Fruit fly (Drosophila melanogaster) whole organism, embryonic: ENCODE data around the gene CG1638.

Source experiments
- Atf3 ChIP-seq: fragments of 200-800 bp; sonication (Bioruptor generic); optimal IDR thresholded peaks from 3 replicates; lab custom pipeline; 2016; ENCODE audit warnings: missing biosample characterization, missing genetic modification characterization
- Bgb ChIP-seq: fragments of 200-800 bp; sonication (Bioruptor generic); IDR thresholded peaks from 2 replicates; pipeline ENCODE4 v1.3.6; 2022; ENCODE audit warnings: missing biosample characterization, missing genetic modification characterization; ENCODE audit not compliant: partially characterized antibody
- CG10147 ChIP-seq: fragments of 200-800 bp; sonication (Bioruptor generic); optimal IDR thresholded peaks from 2 replicates; lab custom pipeline; 2019; ENCODE audit warnings: missing biosample characterization, mild to moderate bottlenecking, missing genetic modification characterization, moderate library complexity
- CG10366 ChIP-seq: fragments of 200-800 bp; sonication (Bioruptor generic); IDR thresholded peaks from 2 replicates; pipeline ENCODE4 v1.3.6; 2022; ENCODE audit warnings: missing biosample characterization, missing genetic modification characterization
- CG10565 ChIP-seq: fragments of 200-800 bp; sonication (Bioruptor generic); optimal IDR thresholded peaks from 3 replicates; lab custom pipeline; 2016; ENCODE audit warnings: missing biosample characterization, mild to moderate bottlenecking, missing genetic modification characterization
- CG11093 ChIP-seq: fragments of 200-800 bp; sonication (Bioruptor generic); IDR thresholded peaks from 3 replicates; pipeline ENCODE4 v1.3.6; 2022; ENCODE audit warnings: missing biosample characterization, missing genetic modification characterization
- CG12071 ChIP-seq: fragments of 200-800 bp; sonication (Bioruptor generic); optimal IDR thresholded peaks from 3 replicates; lab custom pipeline; 2018; ENCODE audit warnings: missing biosample characterization, mild to moderate bottlenecking, missing genetic modification characterization
- CG12942 ChIP-seq: fragments of 200-800 bp; sonication (Bioruptor generic); optimal IDR thresholded peaks from 3 replicates; lab custom pipeline; 2016; ENCODE audit warnings: missing biosample characterization, missing genetic modification characterization
- CG14050 ChIP-seq: fragments of 200-800 bp; sonication (Bioruptor generic); IDR thresholded peaks from 3 replicates; pipeline ENCODE4 v1.3.6; 2022; ENCODE audit warnings: missing biosample characterization, missing genetic modification characterization
- CG17361 ChIP-seq: fragments of 200-800 bp; sonication (Bioruptor generic); IDR thresholded peaks from 3 replicates; pipeline ENCODE4 v1.3.6; 2022; ENCODE audit warnings: missing biosample characterization, missing genetic modification characterization
- CG2129 ChIP-seq: fragments of 200-800 bp; sonication (Bioruptor generic); IDR thresholded peaks from 2 replicates; pipeline ENCODE4 v1.3.6; 2022; ENCODE audit warnings: missing biosample characterization, missing genetic modification characterization; ENCODE audit not compliant: partially characterized antibody
- CG30403 ChIP-seq: fragments of 200-800 bp; sonication (Bioruptor generic); optimal IDR thresholded peaks from 3 replicates; lab custom pipeline; 2016; ENCODE audit warnings: missing biosample characterization, missing genetic modification characterization
- CG30431 ChIP-seq: fragments of 200-800 bp; sonication (Bioruptor generic); optimal IDR thresholded peaks from 2 replicates; lab custom pipeline; 2017; ENCODE audit warnings: missing biosample characterization, missing genetic modification characterization
- CG31441 ChIP-seq: fragments of 200-800 bp; sonication (Bioruptor generic); IDR thresholded peaks from 2 replicates; pipeline ENCODE4 v1.3.6; 2022; ENCODE audit warnings: missing biosample characterization, missing genetic modification characterization
- CG33557 ChIP-seq: fragments of 200-800 bp; sonication (Bioruptor generic); optimal IDR thresholded peaks from 2 replicates; lab custom pipeline; 2019; ENCODE audit warnings: missing biosample characterization, mild to moderate bottlenecking, missing genetic modification characterization, moderate library complexity
- CG3847 ChIP-seq: fragments of 200-800 bp; sonication (Bioruptor generic); IDR thresholded peaks from 2 replicates; pipeline ENCODE4 v1.3.6; 2022; ENCODE audit warnings: missing biosample characterization, missing genetic modification characterization
- CG4617 ChIP-seq: fragments of 200-800 bp; sonication (Bioruptor generic); optimal IDR thresholded peaks from 3 replicates; lab custom pipeline; 2016; ENCODE audit warnings: missing biosample characterization, missing genetic modification characterization, borderline replicate concordance
- CG5245 ChIP-seq: fragments of 200-800 bp; sonication (Bioruptor generic); optimal IDR thresholded peaks from 3 replicates; lab custom pipeline; 2016; ENCODE audit warnings: missing biosample characterization, missing genetic modification characterization
- CG7372 ChIP-seq: fragments of 200-800 bp; sonication (Bioruptor generic); IDR thresholded peaks from 2 replicates; pipeline ENCODE4 v1.3.6; 2022; ENCODE audit warnings: missing biosample characterization, missing genetic modification characterization
- CG7928 ChIP-seq: fragments of 200-800 bp; sonication (Bioruptor generic); optimal IDR thresholded peaks from 2 replicates; lab custom pipeline; 2017; ENCODE audit warnings: missing biosample characterization, mild to moderate bottlenecking, missing genetic modification characterization
- CG9817 ChIP-seq: fragments of 200-800 bp; sonication (Bioruptor generic); optimal IDR thresholded peaks from 2 replicates; lab custom pipeline; 2018; ENCODE audit warnings: missing biosample characterization, mild to moderate bottlenecking, missing genetic modification characterization, moderate library complexity
- CG9876 ChIP-seq: fragments of 200-800 bp; sonication (Bioruptor generic); optimal IDR thresholded peaks from 2 replicates; lab custom pipeline; 2016; ENCODE audit warnings: missing biosample characterization, missing genetic modification characterization
- CHES-1-like ChIP-seq: fragments of 200-800 bp; sonication (Bioruptor generic); optimal IDR thresholded peaks from 2 replicates; lab custom pipeline; 2016; ENCODE audit warnings: missing biosample characterization, missing genetic modification characterization
- D ChIP-seq, 2 experiments: fragments of 200-800 bp in 1 of 2; fragments of >200 bp in 1 of 2; sonication (Bioruptor generic) in 1 of 2; optimal IDR thresholded peaks; 2 replicates in 1 of 2; 3 replicates in 1 of 2; lab custom pipeline; 2017; ENCODE audit warnings: mild to moderate bottlenecking in 1 of 2, missing biosample characterization in 1 of 2, missing genetic modification characterization in 1 of 2, missing genetic modification reagents in 1 of 2
- Dek ChIP-seq: fragments of 200-800 bp; sonication (Bioruptor generic); optimal IDR thresholded peaks from 3 replicates; lab custom pipeline; 2019; ENCODE audit warnings: missing biosample characterization, mild to moderate bottlenecking, missing genetic modification characterization, moderate library complexity
- Doc3 ChIP-seq: fragments of 200-800 bp; sonication (Bioruptor generic); IDR thresholded peaks from 3 replicates; pipeline ENCODE4 v1.3.6; 2022; ENCODE audit warnings: missing biosample characterization, missing genetic modification characterization; ENCODE audit not compliant: partially characterized antibody
- E2f1 ChIP-seq: fragments of 200-800 bp; sonication (Bioruptor generic); IDR thresholded peaks from 2 replicates; pipeline ENCODE4 v1.3.6; 2022; ENCODE audit warnings: missing biosample characterization, missing genetic modification characterization
- Fer2 ChIP-seq: fragments of 200-800 bp; sonication (Bioruptor generic); optimal IDR thresholded peaks from 2 replicates; lab custom pipeline; 2018; ENCODE audit warnings: missing biosample characterization, mild to moderate bottlenecking, missing genetic modification characterization, moderate library complexity
- Gsc ChIP-seq: fragments of 200-800 bp; sonication (Bioruptor generic); IDR thresholded peaks from 2 replicates; pipeline ENCODE4 v1.3.6; 2022; ENCODE audit warnings: missing biosample characterization, missing genetic modification characterization
- Hmr ChIP-seq: fragments of 200-800 bp; sonication (Bioruptor generic); optimal IDR thresholded peaks from 3 replicates; lab custom pipeline; 2017; ENCODE audit warnings: mild to moderate bottlenecking, missing biosample characterization, missing genetic modification reagents, missing genetic modification characterization
- Sin3A ChIP-seq: fragments of >200 bp; optimal IDR thresholded peaks from 2 replicates; lab custom pipeline; 2018
- Ssrp ChIP-seq: fragments of 200-800 bp; sonication (Bioruptor generic); optimal IDR thresholded peaks from 2 replicates; lab custom pipeline; 2018; ENCODE audit warnings: missing biosample characterization, mild to moderate bottlenecking, missing genetic modification characterization, moderate library complexity
- bsh ChIP-seq, 2 experiments: fragments of 200-800 bp; sonication (Bioruptor generic); optimal IDR thresholded peaks; 2 replicates each; lab custom pipeline; 2017 to 2018; ENCODE audit warnings: mild to moderate bottlenecking in 2 of 2, missing biosample characterization in 2 of 2, missing genetic modification characterization in 2 of 2, moderate library complexity in 1 of 2
- dmrt99B ChIP-seq: fragments of 200-800 bp; sonication (Bioruptor generic); optimal IDR thresholded peaks from 2 replicates; lab custom pipeline; 2018; ENCODE audit warnings: missing biosample characterization, mild to moderate bottlenecking, missing genetic modification characterization, moderate library complexity
- emc ChIP-seq: fragments of 200-800 bp; sonication (Bioruptor generic); optimal IDR thresholded peaks from 2 replicates; lab custom pipeline; 2016; ENCODE audit warnings: missing biosample characterization, missing genetic modification characterization
- fd3F ChIP-seq: fragments of 200-800 bp; sonication (Bioruptor generic); optimal IDR thresholded peaks from 2 replicates; lab custom pipeline; 2018; ENCODE audit warnings: missing biosample characterization, mild to moderate bottlenecking, missing genetic modification characterization, moderate library complexity
- ftz-f1 ChIP-seq: fragments of 200-800 bp; sonication (Bioruptor generic); optimal IDR thresholded peaks from 2 replicates; lab custom pipeline; 2016; ENCODE audit warnings: missing biosample characterization, missing genetic modification characterization
- gem ChIP-seq: fragments of 200-800 bp; sonication (Bioruptor generic); optimal IDR thresholded peaks from 2 replicates; lab custom pipeline; 2019; ENCODE audit warnings: missing biosample characterization, mild to moderate bottlenecking, missing genetic modification characterization, moderate library complexity
- pan ChIP-seq, 4 experiments: fragments of >200 bp in 3 of 4; fragments of 200-800 bp in 1 of 4; sonication (Bioruptor generic) in 1 of 4; optimal IDR thresholded peaks in 3 of 4; IDR thresholded peaks in 1 of 4; 2 replicates each; pipeline versions ENCODE4 v1.3.6 to Lab custom; 2017 to 2022; ENCODE audit warnings: missing biosample characterization in 2 of 4, missing genetic modification characterization in 2 of 4, mixed read lengths in 1 of 4
- pnt ChIP-seq: fragments of 200-800 bp; sonication (Bioruptor generic); optimal IDR thresholded peaks from 3 replicates; lab custom pipeline; 2016; ENCODE audit warnings: missing biosample characterization, missing genetic modification characterization
- shn ChIP-seq: fragments of 200-800 bp; sonication (Bioruptor generic); optimal IDR thresholded peaks from 3 replicates; lab custom pipeline; 2016; ENCODE audit warnings: missing biosample characterization, missing genetic modification characterization
- sisA ChIP-seq: fragments of 200-800 bp; sonication (Bioruptor generic); IDR thresholded peaks from 2 replicates; pipeline ENCODE4 v1.3.6; 2022; ENCODE audit warnings: missing biosample characterization, missing genetic modification characterization
- sqz ChIP-seq: fragments of 200-800 bp; sonication (Bioruptor generic); optimal IDR thresholded peaks from 3 replicates; lab custom pipeline; 2018; ENCODE audit warnings: missing biosample characterization, mild to moderate bottlenecking, missing genetic modification characterization
- ssp ChIP-seq: fragments of 200-800 bp; sonication (Bioruptor generic); IDR thresholded peaks from 2 replicates; pipeline ENCODE4 v1.3.6; 2022; ENCODE audit warnings: missing biosample characterization, missing genetic modification characterization
- tna ChIP-seq: fragments of 200-800 bp; sonication (Bioruptor generic); IDR thresholded peaks from 2 replicates; pipeline ENCODE4 v1.3.6; 2022; ENCODE audit warnings: missing biosample characterization, missing genetic modification characterization; ENCODE audit not compliant: partially characterized antibody
- tup ChIP-seq: fragments of 200-800 bp; sonication (Bioruptor generic); optimal IDR thresholded peaks from 2 replicates; lab custom pipeline; 2016; ENCODE audit warnings: missing biosample characterization, mild to moderate bottlenecking, missing genetic modification characterization, moderate library complexity
- wor ChIP-seq: fragments of 200-800 bp; sonication (Bioruptor generic); IDR thresholded peaks from 2 replicates; pipeline ENCODE4 v1.3.6; 2022; ENCODE audit warnings: missing biosample characterization, missing genetic modification characterization
- zen2 ChIP-seq: fragments of 200-800 bp; sonication (Bioruptor generic); IDR thresholded peaks from 3 replicates; pipeline ENCODE4 v1.3.6; 2022; ENCODE audit warnings: missing biosample characterization, missing genetic modification characterization; ENCODE audit not compliant: partially characterized antibody
- zfh1 ChIP-seq: fragments of 200-800 bp; sonication (Bioruptor generic); IDR thresholded peaks from 3 replicates; pipeline ENCODE4 v1.3.6; 2022; ENCODE audit warnings: missing biosample characterization, missing genetic modification characterization

The CG1638 gene

DNA sequence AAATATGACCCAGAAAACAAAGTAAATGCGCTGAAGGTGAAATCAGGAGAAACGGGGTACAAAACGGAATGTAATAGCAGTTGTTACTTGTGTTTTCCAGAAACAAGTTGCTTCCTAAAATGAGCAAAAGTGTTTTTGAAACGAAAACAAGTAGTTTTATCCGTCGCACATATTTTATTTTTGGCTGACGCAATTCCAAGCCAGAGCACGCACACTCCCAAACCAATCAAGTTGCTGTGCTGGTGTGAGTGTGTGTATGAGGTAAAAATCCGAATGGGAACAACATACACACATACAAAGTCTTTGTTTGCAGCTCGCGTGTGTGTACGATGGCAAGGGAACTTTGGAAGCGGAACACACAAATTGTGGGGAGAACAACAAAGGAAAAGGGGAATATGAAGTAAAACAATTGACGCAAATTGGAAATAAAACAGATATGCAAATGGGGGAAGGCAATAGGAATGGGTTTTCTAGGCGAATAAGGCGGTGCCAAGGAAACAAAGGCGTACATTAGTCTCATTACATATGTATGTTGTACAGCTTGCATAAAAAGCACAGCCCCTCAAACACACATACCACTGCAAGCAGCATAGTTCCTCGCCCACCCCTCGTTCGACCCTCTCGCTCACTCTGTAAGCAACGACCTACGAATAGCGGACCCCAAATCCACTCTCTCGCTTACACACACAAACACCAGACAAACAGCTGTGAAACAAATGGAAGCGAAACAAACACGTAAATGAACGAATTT, 18.2 kb downstream of the CG1638 start (continued):
- TF ChIP-seq emc (GFP tag; lab: Kevin White, UChicago) = no peak
- no peak for TF ChIP-seq Sin3A (lab: Kevin White, UChicago)
- TF ChIP-seq wor = no peak
- no peak for TF ChIP-seq CG14050 (GFP tag; lab: Robert Waterston, UW)
- no peak for TF ChIP-seq Gsc (GFP tag; lab: Robert Waterston, UW)
- no peak for TF ChIP-seq CG9876
- no peak for TF ChIP-seq Dek (tag; lab: Kevin White, UChicago)
- no peak for TF ChIP-seq CG31441 (GFP tag; lab: Robert Waterston, UW)
- TF ChIP-seq ftz-f1 (GFP tag; lab: Kevin White, UChicago) = no peak
- no peak for TF ChIP-seq Atf3
- no peak for TF ChIP-seq CG4617 (GFP tag; lab: Kevin White, UChicago)
- peak; percentile 45 for TF ChIP-seq Hmr
- TF ChIP-seq CG11093 (GFP tag; lab: Robert Waterston, UW) = no peak
- no peak for TF ChIP-seq CG30431
- no peak for TF ChIP-seq CG17361 (GFP tag; lab: Robert Waterston, UW)
- TF ChIP-seq Fer2 = no peak
- no peak for TF ChIP-seq bsh (GFP tag; optimal IDR thresholded peaks at IDR 0.05; lab: Kevin White, UChicago)
- no peak for TF ChIP-seq shn
- TF ChIP-seq CG10565 (GFP tag; lab: Kevin White, UChicago) = no peak
- TF ChIP-seq gem (tag; lab: Kevin White, UChicago) = no peak
- TF ChIP-seq pan (optimal IDR thresholded peaks at IDR 0.05; lab: Kevin White, UChicago) = no peak
- no peak for TF ChIP-seq pan (GFP tag; optimal IDR thresholded peaks at IDR 0.05 in 1 of 2, IDR thresholded peaks at IDR 0.05 in 1 of 2)
- no peak for TF ChIP-seq CG2129 (GFP tag; lab: Robert Waterston, UW)
- no peak for TF ChIP-seq CG10147
- no peak for TF ChIP-seq sisA (GFP tag; lab: Robert Waterston, UW)
- no peak for TF ChIP-seq zfh1 (GFP tag; lab: Robert Waterston, UW)
- TF ChIP-seq pnt (GFP tag; lab: Kevin White, UChicago) = no peak
- no peak for TF ChIP-seq Ssrp (tag; lab: Kevin White, UChicago)
- no peak for TF ChIP-seq Doc3 (GFP tag; lab: Robert Waterston, UW)
- TF ChIP-seq tup (GFP tag; lab: Kevin White, UChicago) = no peak
- TF ChIP-seq CG12942 (GFP tag; lab: Kevin White, UChicago) = no peak
- no peak for TF ChIP-seq CG5245 (GFP tag; lab: Kevin White, UChicago)
- no peak for TF ChIP-seq CG10366
- no peak for TF ChIP-seq CG7372 (GFP tag; lab: Robert Waterston, UW)
- TF ChIP-seq ssp (GFP tag; lab: Robert Waterston, UW) = no peak
- no peak for TF ChIP-seq sqz (GFP tag; lab: Kevin White, UChicago)
- no peak for TF ChIP-seq zen2 (GFP tag; lab: Robert Waterston, UW)
- TF ChIP-seq E2f1 (GFP tag; lab: Robert Waterston, UW) = no peak
- TF ChIP-seq CG3847 = no peak
- TF ChIP-seq dmrt99B (tag; lab: Kevin White, UChicago) = no peak
- TF ChIP-seq CG7928 (GFP tag; lab: Kevin White, UChicago) = no peak
- no peak for TF ChIP-seq CHES-1-like (GFP tag; lab: Kevin White, UChicago)
- TF ChIP-seq CG30403 (GFP tag; lab: Kevin White, UChicago) = no peak
- TF ChIP-seq Bgb = no peak
- TF ChIP-seq CG9817 = no peak
- TF ChIP-seq fd3F (GFP tag; lab: Kevin White, UChicago) = no peak
- no peak for TF ChIP-seq CG12071 (GFP tag; lab: Kevin White, UChicago)
- no peak for TF ChIP-seq CG33557 (GFP tag; lab: Kevin White, UChicago)
- no peak for TF ChIP-seq tna (GFP tag; lab: Robert Waterston, UW)
- TF ChIP-seq D (optimal IDR thresholded peaks at IDR 0.05; lab: Kevin White, UChicago) = peak; percentile 76
- TF ChIP-seq D (GFP tag; optimal IDR thresholded peaks at IDR 0.05; lab: Kevin White, UChicago) = peak; percentile 28
